Worm (Caenorhabditis elegans) whole organism, dauer: ENCODE data around the gene fbxa-81.

ENCODE experiments used
- unc-62 ChIP-seq: sonication (generic microtip); optimal IDR thresholded peaks from 2 replicates; lab custom pipeline; 2017; ENCODE audit warnings: missing biosample characterization, missing genetic modification reagents, missing genetic modification characterization

The fbxa-81 gene

DNA sequence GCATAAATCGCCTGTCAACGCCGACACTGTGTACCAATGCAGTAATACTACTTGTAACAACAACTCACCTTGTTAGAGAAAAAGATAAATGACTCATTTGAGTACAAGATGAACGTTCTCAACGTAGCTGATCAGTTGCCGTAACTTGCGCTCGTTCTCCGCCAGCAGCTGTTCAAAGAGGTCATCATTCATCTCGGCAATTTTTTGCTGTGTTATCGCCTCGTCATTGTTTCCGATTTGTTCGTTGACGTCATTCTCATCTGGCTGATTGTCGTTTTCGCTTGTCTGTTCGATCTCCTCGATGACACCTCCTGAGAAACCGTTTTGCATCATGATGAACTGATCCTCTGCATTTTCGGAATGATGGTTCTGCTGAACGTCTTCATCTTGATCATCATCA, 38.6 kb downstream of the fbxa-81 start:
- no peak for TF ChIP-seq unc-62 (GFP tag; lab: Kevin White, UChicago)

DNA sequence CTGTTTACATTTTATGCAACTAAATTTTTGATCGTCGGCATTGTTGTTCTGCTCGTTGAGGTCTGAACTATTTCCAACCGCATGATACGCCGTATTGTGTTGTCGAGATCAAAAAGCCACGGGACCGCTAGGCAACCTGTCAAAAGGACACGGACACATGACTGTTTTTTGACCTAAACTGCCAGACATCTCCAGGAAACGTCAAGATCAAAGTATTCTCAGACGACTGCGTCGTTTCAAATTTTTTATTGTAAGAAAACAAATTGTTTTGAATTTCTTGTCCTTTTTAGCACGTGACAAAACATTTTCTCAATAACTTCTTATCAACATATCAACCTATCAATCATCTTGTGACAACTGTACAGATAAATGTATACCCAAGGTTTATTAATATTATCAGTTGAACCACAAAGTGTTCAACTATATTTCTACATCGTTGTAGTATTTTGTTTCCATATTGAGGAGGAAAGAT, 39.7 kb downstream of the fbxa-81 start:
- TF ChIP-seq unc-62 (GFP tag; lab: Kevin White, UChicago): no peak

DNA sequence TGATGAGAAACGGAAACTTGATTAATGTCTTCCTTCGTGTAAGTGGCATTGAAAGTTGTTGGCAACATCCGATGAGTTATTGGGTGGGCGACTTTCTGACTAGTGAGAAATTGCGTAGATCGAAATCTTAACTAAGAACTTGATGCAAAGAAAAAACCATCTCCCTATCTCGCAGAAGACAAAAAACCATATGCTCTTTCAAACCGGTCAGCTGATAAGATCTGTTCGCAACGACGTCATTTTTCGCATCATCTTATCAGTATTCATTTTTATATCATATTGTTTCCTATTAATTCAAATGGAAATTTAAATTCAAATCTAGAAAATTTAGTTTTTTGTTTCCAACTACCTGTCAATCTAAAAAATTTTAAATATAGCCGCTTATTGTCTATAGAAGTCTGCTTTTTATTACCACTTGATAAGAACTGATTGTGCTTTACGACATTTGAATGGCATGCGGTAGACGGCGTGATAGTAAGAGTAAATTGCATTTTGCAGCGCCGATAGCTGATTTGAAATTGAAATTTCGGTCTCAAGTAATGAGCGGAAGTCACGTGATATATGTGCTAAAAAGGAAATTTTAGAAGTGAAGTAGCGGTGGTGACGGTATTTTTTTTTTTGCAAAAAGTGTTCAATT, 41.4 kb downstream of the fbxa-81 start:
- TF ChIP-seq unc-62 (GFP tag; lab: Kevin White, UChicago): no peak

DNA sequence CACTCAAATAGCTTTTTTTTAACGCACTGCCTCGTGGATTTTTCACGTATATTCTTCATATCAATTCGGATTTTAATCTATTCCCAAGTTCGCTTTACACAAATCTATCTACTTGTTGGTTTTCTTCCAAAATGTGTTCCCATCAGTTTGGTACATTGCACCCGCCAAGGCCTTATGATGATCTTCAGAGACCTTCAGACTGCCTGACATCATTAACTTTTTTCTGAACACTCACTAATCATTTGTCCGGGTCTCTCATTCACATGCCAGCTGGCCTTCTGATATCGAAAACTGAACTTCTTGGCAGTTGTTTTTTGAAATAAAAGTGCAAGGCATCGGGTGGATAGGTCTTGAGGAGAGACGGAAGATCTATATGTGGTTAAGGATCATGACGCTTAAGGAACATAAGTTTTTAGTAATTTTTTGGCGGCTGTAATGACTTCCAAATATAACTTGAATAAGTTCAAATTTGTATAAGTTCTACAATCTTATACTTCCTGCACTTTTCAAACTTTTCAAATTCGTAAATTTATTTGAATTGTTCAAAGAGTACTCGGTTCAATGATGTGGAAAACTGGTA, 42.0 kb downstream of the fbxa-81 start:
- TF ChIP-seq unc-62 (GFP tag; lab: Kevin White, UChicago): no peak

DNA sequence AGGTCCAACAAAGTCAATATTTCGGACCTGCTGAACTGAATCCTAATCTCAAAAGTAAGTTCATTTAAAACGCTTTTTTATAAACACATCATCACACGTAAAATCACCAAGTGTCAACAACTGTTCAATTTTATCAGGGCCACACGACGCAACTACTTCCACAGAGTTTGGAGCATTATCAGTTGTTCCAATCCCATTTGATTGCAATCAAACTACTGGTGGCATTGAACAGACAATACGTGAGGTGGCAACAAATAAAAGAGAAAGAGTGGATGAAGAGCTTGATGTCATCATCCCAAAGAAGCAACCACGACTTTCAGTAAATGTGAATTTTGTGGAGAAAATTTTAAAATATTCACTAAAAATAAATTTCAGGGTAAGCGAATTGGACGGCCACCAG, 45.3 kb downstream of the fbxa-81 start:
- no peak for TF ChIP-seq unc-62 (GFP tag; lab: Kevin White, UChicago)

DNA sequence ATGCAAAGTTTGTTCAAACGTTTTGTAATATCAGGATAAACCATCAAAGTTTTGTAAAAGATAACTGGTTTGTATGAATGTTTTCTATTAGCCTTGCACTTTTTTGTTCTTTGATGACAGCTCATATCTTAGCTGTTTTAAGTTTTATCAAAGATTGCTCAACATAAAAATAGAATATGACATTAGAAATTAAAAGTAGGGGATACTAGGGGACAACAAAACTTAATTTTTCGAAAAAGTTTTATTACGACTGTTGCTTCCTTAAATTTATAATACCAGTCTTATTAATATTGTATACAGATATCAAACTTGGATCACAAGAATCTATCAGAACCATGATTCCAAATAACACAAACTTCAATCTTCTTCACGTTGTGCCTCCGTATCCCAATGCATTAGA, 46.1 kb downstream of the fbxa-81 start, which contains the start of gene ztf-14:
Gene ztf-14, plus strand, starts transcription at position 301 of the 400 bp plus-strand sequence.
- no peak for TF ChIP-seq unc-62 (GFP tag; lab: Kevin White, UChicago)

DNA sequence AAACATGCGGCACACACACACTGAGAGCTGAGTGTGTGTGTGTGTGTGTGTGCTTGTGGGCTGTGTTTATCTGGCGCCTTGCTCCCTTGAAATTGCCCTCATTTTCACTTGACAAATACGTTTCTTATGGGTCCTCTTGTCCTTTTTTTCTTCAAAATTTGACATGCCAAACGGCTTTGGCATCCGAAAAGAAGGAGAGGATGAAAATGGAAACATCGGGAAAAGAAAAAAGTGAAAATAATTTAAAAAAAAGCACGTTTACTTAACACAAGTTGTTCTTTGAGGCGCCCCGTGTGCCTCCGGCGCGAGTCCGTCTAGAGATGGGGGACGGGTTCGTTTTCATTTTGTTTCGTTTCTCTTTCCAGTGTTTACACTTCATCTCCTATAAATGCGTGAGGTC, 46.8 kb downstream of the fbxa-81 start:
- no peak for TF ChIP-seq unc-62 (GFP tag; lab: Kevin White, UChicago)

DNA sequence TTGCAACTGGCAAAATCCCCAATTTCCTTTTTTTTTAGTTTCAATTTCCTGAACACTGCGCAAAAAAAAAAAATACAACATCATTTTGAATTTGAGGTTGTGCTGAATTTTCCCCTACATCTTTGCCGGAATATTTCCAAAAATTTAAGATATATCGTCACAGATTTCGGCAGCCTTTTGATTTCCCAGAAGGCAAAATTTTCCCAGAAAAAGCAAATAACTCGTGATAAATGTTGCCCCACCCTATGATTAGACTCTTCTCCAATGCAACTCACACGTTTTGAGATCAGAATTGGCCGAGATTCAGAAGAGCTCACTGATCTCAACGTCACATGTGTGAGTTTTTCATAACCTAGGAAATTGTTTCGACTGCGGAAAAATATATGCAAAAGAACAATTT, 49.5 kb downstream of the fbxa-81 start:
- TF ChIP-seq unc-62 (GFP tag; lab: Kevin White, UChicago): no peak

DNA sequence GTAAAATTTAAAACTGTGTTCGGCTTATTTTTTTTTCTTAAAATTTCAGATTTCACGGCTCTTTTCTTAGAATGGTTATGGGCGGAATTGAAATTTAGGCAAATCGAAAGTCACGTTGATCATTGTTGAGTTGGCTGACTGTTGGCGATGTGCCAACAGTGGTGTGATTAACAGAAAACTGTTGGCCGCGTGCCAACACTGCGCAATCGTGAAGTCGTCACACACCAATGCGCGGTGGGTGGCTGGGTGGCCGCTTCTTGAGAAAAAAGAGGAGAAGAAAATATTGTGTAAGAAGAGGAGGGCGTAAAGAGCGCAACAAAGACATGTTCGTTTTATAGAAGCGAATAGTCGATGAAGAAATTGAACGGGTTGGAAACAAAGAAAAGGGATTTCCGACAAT, 50.8 kb downstream of the fbxa-81 start:
- no peak for TF ChIP-seq unc-62 (GFP tag; lab: Kevin White, UChicago)
